Fruit fly (Drosophila melanogaster) whole organism, wandering third instar larva: ENCODE data around the gene CG43813.

Experiments used
- CG32264 ChIP-seq: fragments of 200-800 bp; sonication (Bioruptor generic); optimal IDR thresholded peaks from 2 replicates; lab custom pipeline; 2016; ENCODE audit warnings: missing biosample characterization, missing genetic modification characterization
- Dfd ChIP-seq: fragments of >200 bp; optimal IDR thresholded peaks from 2 replicates; lab custom pipeline; 2017; ENCODE audit warnings: missing biosample characterization, missing genetic modification characterization
- GATAd ChIP-seq: sonication (Bioruptor generic); optimal IDR thresholded peaks from 2 replicates; lab custom pipeline; 2016; ENCODE audit warnings: missing biosample characterization, missing genetic modification characterization
- Mio ChIP-seq: sonication (Bioruptor generic); optimal IDR thresholded peaks from 2 replicates; lab custom pipeline; 2016; ENCODE audit warnings: missing biosample characterization, missing genetic modification characterization
- br ChIP-seq: fragments of 200-800 bp; sonication (Bioruptor generic); optimal IDR thresholded peaks from 2 replicates; lab custom pipeline; 2016; ENCODE audit warnings: missing biosample characterization, missing genetic modification characterization
- dsf ChIP-seq: sonication (Bioruptor generic); optimal IDR thresholded peaks from 2 replicates; lab custom pipeline; 2016; ENCODE audit warnings: missing biosample characterization, missing genetic modification characterization, borderline replicate concordance
- psq ChIP-seq: fragments of 200-800 bp; sonication (Bioruptor generic); optimal IDR thresholded peaks from 3 replicates; lab custom pipeline; 2017; ENCODE audit warnings: missing biosample characterization, mild to moderate bottlenecking, missing genetic modification characterization, moderate library complexity
- usp ChIP-seq: fragments of >200 bp; optimal IDR thresholded peaks from 2 replicates; lab custom pipeline; 2017; ENCODE audit warnings: missing biosample characterization, missing genetic modification characterization

DNA sequence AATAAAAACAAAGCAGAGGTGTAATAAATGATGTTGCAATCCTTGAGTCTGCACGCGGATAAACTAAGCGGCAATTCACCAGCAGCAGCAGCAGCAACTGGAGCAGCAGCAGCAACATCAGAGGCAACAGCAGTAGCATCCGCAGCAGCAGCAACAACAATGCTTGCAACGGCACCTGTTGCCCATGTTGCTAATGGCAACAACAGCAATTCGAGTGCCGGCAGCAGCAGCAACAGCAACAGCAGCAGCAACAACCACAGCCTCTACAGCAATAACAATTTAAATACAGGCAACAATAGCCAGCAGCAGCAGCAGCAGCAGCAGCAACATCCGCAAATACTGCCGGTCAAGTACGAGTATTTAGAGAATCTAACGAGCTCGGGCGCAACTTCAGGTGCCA is 7.9 kb upstream of the CG43813 start:
- TF ChIP-seq CG32264 (GFP tag; lab: Kevin White, UChicago) (no peak), psq (no peak), dsf (GFP tag; lab: Kevin White, UChicago) (no peak), Mio (GFP tag; lab: Kevin White, UChicago) (no peak), usp (no peak), Dfd (GFP tag; lab: Kevin White, UChicago) (peak; percentile 97), br (GFP tag; lab: Kevin White, UChicago) (no peak), GATAd (GFP tag; lab: Kevin White, UChicago) (no peak)
